Worm (Caenorhabditis elegans): ENCODE data around the gene C34C6.9.

ce11 chrII:8642376-8642775 lies 43.3 kb upstream of the C34C6.9 start:
- no peak for TF ChIP-seq nhr-77 (tag; optimal IDR thresholded peaks at IDR 0.05)
- TF ChIP-seq lin-15B (tag; optimal IDR thresholded peaks at IDR 0.05): no peak

Measured in whole organism, L3 larva.